Worm (Caenorhabditis elegans) whole organism, L4 larva: ENCODE results near the gene npr-26.

Experiments
- ama-1 ChIP-seq: fragments of 150-350 bp; optimal IDR thresholded peaks from 2 replicates; lab custom pipeline; 2014; ENCODE audit warnings: inconsistent platforms, mixed read lengths
- lin-38 ChIP-seq: fragments of 200-800 bp; sonication (Bioruptor generic); IDR thresholded peaks from 2 replicates; pipeline ENCODE4 v1.3.6; 2022; ENCODE audit warnings: missing genetic modification reagents, missing genetic modification characterization, missing compliant biosample characterization
- mep-1 ChIP-seq: fragments of 150-350 bp; sonication (generic microtip); optimal IDR thresholded peaks from 3 replicates; lab custom pipeline; 2014; ENCODE audit warnings: missing biosample characterization, missing genetic modification characterization
- nhr-237 ChIP-seq: sonication (generic microtip); optimal IDR thresholded peaks from 2 replicates; lab custom pipeline; 2017; ENCODE audit warnings: missing biosample characterization, missing genetic modification characterization
- snpc-4 ChIP-seq: fragments of 150-350 bp; optimal IDR thresholded peaks from 2 replicates; lab custom pipeline; 2014; ENCODE audit warnings: missing biosample characterization, missing genetic modification characterization

DNA sequence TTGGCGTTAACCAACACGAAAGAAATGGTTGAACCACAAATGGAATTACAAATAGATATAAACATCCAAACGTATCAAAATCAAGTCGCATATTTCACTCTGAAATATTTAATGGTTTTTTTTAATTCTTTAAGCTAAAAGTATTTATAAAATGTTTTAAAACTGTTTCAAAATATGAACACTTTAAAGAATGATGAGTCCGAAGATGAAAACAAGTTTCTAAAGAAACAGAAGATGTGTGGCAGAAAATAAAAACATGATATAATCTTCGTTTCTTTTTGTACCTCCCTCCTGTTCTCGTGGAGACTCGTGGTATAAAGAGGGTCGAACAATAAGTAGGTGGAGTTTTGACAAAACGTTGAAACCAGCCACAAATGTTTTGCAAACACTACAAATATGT lies 13.7 kb upstream of the npr-26 start, which contains the start of gene lact-6:
- TF ChIP-seq snpc-4 (tag; lab: Kevin White, UChicago): no peak
- no peak for TF ChIP-seq lin-38 (GFP tag; lab: Robert Waterston, UW)
- no peak for TF ChIP-seq ama-1 (lab: Kevin White, UChicago)
- no peak for TF ChIP-seq mep-1 (tag; lab: Kevin White, UChicago)
- no peak for TF ChIP-seq nhr-237
